Fruit fly (Drosophila melanogaster) Kc167 (cell line): ENCODE measurements around the gene S6k.

ENCODE experiments used
- insv ChIP-seq: fragments of >200 bp; optimal IDR thresholded peaks from 3 replicates; lab custom pipeline; 2018; ENCODE audit warnings: missing external identifiers
- ttk ChIP-seq: sonication (Bioruptor generic); optimal IDR thresholded peaks from 2 replicates; lab custom pipeline; 2017; ENCODE audit warnings: missing external identifiers

DNA sequence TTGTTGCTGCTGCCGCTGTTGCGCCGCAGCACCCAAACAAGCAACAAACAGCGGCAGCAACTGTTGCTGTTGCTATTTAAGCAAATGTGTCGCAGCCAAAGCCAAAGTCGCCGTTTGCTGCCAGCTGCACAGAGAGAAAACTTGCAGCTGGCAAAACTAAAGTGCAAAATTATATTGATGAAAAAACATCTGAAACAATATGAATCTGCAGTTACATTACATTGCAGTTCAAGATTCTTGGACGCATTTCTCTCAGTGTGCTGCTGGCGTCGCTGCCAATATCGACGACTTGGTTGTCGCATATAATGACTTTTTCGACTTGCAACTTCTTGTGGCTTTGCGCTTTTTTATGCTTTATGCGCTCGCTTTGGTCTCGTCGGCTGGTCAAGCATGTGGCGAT is 23.5 kb upstream of the S6k start:
- TF ChIP-seq insv (lab: Kevin White, UChicago) (no peak), ttk (lab: Kevin White, UChicago) (no peak)
